Fruit fly (Drosophila melanogaster): ENCODE measurements around the gene CG14050.
A peak's percentile ranks its signal among the peaks of the same experiment; 100 is the strongest.

Gene CG14050

DNA sequence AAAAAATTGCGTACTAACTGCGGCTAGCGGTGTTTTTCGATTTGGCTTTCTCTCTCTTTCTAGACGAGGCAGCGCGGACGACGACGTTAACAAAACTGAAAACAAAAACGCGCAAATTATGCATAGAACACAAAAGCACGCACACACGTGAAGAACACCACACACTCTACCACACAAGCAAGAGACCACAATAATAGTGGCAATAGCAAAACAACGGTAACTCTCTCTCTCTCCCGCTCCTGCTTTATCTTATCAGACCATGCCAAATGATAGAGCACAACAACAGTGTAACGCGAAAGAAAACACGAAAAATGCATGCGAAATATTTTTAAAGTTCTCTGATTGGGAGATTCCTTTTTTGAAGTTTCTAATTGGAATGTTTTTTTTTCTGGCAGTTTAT lies 28.2 kb upstream of the CG14050 start:
- TF ChIP-seq CkIIα-i1 (GFP tag; IDR thresholded peaks at IDR 0.05), result no peak
- TF ChIP-seq ATbp (GFP tag; optimal IDR thresholded peaks at IDR 0.05), result no peak
- TF ChIP-seq CG14441 (GFP tag; IDR thresholded peaks at IDR 0.05), result no peak
- TF ChIP-seq lab (GFP tag; optimal IDR thresholded peaks at IDR 0.05), result peak; percentile 24
- no peak for TF ChIP-seq ap (GFP tag; IDR thresholded peaks at IDR 0.05)
- peak; percentile 10; the same call in 1 of the 2 replicates for TF ChIP-seq CG32532 (GFP tag; IDR thresholded peaks at IDR 0.05)
- no peak for TF ChIP-seq CG17912 (GFP tag; optimal IDR thresholded peaks at IDR 0.05)
- TF ChIP-seq chinmo (GFP tag; IDR thresholded peaks at IDR 0.05; ENCODE audit: partially characterized antibody), result 0 out of 4 replicates have a peak, but pooled peaks have one; percentile 36
- peak in 1 of 2 experiments; percentile 84 for TF ChIP-seq insv (GFP tag; optimal IDR thresholded peaks at IDR 0.05)
- TF ChIP-seq Ptx1 (GFP tag; IDR thresholded peaks at IDR 0.05), result no peak
- no peak for TF ChIP-seq gt (GFP tag; IDR thresholded peaks at IDR 0.05)
- peak; percentile 39 for TF ChIP-seq cg (GFP tag; optimal IDR thresholded peaks at IDR 0.05)
- peak in 1 of 2 experiments; percentile 64 for TF ChIP-seq Trl (optimal IDR thresholded peaks at IDR 0.05)
- no peak for TF ChIP-seq Trl (GFP tag; optimal IDR thresholded peaks at IDR 0.05)
- TF ChIP-seq exex (tag; optimal IDR thresholded peaks at IDR 0.05), result peak; percentile 23
- no peak for TF ChIP-seq pho (GFP tag; optimal IDR thresholded peaks at IDR 0.05)
- TF ChIP-seq h (optimal IDR thresholded peaks at IDR 0.05), result no peak

DNA sequence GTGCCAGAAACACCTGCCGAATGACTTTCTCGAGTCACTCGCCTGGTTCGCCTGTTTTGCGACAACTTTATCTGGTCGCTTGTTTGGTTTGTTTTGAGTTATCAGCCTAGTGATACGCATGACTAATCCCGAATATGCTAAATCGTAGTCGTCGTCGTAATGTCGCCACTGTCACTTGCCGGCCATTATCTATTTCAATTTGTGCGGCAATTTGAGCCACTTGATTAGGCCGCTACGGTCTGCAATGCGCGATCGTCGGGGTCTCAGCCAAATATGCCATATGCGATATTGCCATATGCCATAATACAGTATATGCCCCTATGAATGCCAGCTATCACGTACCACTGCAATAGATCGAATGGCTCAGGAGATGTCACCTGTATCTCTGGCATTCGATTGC lies 26.8 kb upstream of the CG14050 start:
- TF ChIP-seq kah (GFP tag; optimal IDR thresholded peaks at IDR 0.05), result no peak
- no peak for TF ChIP-seq CG7928 (GFP tag; optimal IDR thresholded peaks at IDR 0.05)
- TF ChIP-seq CG12769 (tag; optimal IDR thresholded peaks at IDR 0.05), result peak; percentile 39
- TF ChIP-seq CG18619 (GFP tag; optimal IDR thresholded peaks at IDR 0.05), result no peak
- peak; percentile 12 for TF ChIP-seq CG8359 (GFP tag; optimal IDR thresholded peaks at IDR 0.05; ENCODE audit: borderline replicate concordance)
- TF ChIP-seq mirr (GFP tag; optimal IDR thresholded peaks at IDR 0.05), result peak; percentile 67
- TF ChIP-seq vvl (GFP tag; IDR thresholded peaks at IDR 0.05), result 0 out of 2 replicates have a peak, but pooled peaks have one; percentile 19
- TF ChIP-seq az2 (GFP tag; optimal IDR thresholded peaks at IDR 0.05), result no peak
- TF ChIP-seq zf30C (GFP tag; optimal IDR thresholded peaks at IDR 0.05), result no peak
- TF ChIP-seq CG18011 (GFP tag; optimal IDR thresholded peaks at IDR 0.05), result no peak
- no peak for TF ChIP-seq CG5180 (GFP tag; optimal IDR thresholded peaks at IDR 0.05)
- peak; percentile 38 for TF ChIP-seq exex (tag; optimal IDR thresholded peaks at IDR 0.05)

DNA sequence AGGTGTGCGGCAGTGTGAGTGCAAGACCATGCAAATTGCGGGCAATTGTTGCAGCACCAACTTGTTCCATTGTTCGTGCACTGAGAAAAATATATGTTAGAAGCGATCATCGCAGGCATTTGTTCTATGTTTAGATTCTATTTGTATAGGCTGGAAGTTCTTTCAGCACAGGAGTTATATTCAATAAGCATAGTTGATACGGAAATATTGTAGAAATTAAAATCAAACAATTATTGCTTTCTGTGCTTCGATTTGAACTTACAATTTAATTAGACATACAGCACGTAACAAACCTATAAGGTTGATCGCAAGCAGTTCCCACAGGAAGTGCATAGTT lies 24.2 kb upstream of the CG14050 start:
- no peak for TF ChIP-seq Oli (tag; optimal IDR thresholded peaks at IDR 0.05)
- TF ChIP-seq Awh (GFP tag; IDR thresholded peaks at IDR 0.05), result 0 out of 2 replicates have a peak, but pooled peaks have one; percentile 6
- peak; percentile 9 for TF ChIP-seq CG1603 (tag; optimal IDR thresholded peaks at IDR 0.05)
- TF ChIP-seq chif (GFP tag; optimal IDR thresholded peaks at IDR 0.05), result no peak
- TF ChIP-seq sens (GFP tag), result peak; percentile 38
- TF ChIP-seq Drgx (GFP tag; IDR thresholded peaks at IDR 0.05), result peak; percentile 70
- no peak for TF ChIP-seq z (GFP tag; IDR thresholded peaks at IDR 0.05)
- TF ChIP-seq PHDP (tag; optimal IDR thresholded peaks at IDR 0.05), result no peak
- peak; percentile 66 for TF ChIP-seq Med (GFP tag)
- peak; percentile 36 for TF ChIP-seq Ets65A (GFP tag)
- no peak for TF ChIP-seq CG9437 (GFP tag; optimal IDR thresholded peaks at IDR 0.05)
